Worm (Caenorhabditis elegans) whole organism, early embryonic: ENCODE measurements around the gene srx-95.

Source experiments
- B0310.2 ChIP-seq: sonication (generic microtip); optimal IDR thresholded peaks from 2 replicates; lab custom pipeline; 2016; ENCODE audit warnings: mild to moderate bottlenecking, missing genetic modification characterization, missing compliant biosample characterization
- F13C5.2 ChIP-seq: sonication (generic microtip); optimal IDR thresholded peaks from 2 replicates; lab custom pipeline; 2017; ENCODE audit warnings: mild to moderate bottlenecking, missing genetic modification characterization, inconsistent platforms, missing compliant biosample characterization
- aly-1 ChIP-seq: sonication (generic microtip); optimal IDR thresholded peaks from 2 replicates; lab custom pipeline; 2016; ENCODE audit warnings: missing genetic modification characterization, missing compliant biosample characterization
- ama-1 ChIP-seq: fragments of 150-350 bp; optimal IDR thresholded peaks from 2 replicates; lab custom pipeline; 2014
- ceh-13 ChIP-seq: fragments of 200-800 bp; sonication (Bioruptor generic); optimal IDR thresholded peaks from 2 replicates; lab custom pipeline; 2018; ENCODE audit warnings: mild to moderate bottlenecking, missing genetic modification characterization, missing compliant biosample characterization
- ceh-36 ChIP-seq: sonication (generic microtip); optimal IDR thresholded peaks from 2 replicates; lab custom pipeline; 2016; ENCODE audit warnings: missing genetic modification characterization, inconsistent platforms, missing compliant biosample characterization
- ets-7 ChIP-seq: sonication (generic microtip); optimal IDR thresholded peaks from 2 replicates; lab custom pipeline; 2016; ENCODE audit warnings: missing genotype, missing genetic modification characterization, missing compliant biosample characterization
- flt-1 ChIP-seq: fragments of 200-800 bp; sonication (Bioruptor generic); IDR thresholded peaks from 2 replicates; pipeline ENCODE4 v1.3.6; 2022; ENCODE audit warnings: missing genetic modification characterization, missing compliant biosample characterization
- hmbx-1 ChIP-seq: sonication (generic microtip); optimal IDR thresholded peaks from 2 replicates; lab custom pipeline; 2016; ENCODE audit warnings: mild to moderate bottlenecking, missing genetic modification characterization, missing compliant biosample characterization
- hmg-4 ChIP-seq: fragments of 200-800 bp; sonication (Bioruptor generic); optimal IDR thresholded peaks from 2 replicates; lab custom pipeline; 2018; ENCODE audit warnings: mild to moderate bottlenecking, missing genetic modification characterization, missing compliant biosample characterization
- hnd-1 ChIP-seq: sonication (generic microtip); optimal IDR thresholded peaks from 2 replicates; lab custom pipeline; 2016; ENCODE audit warnings: missing genetic modification characterization, missing compliant biosample characterization
- pes-1 ChIP-seq: fragments of 200-800 bp; sonication (Bioruptor generic); IDR thresholded peaks from 2 replicates; pipeline ENCODE4 v1.3.6; 2022; ENCODE audit warnings: missing genetic modification reagents, missing genetic modification characterization, missing compliant biosample characterization
- scrt-1 ChIP-seq: fragments of 200-800 bp; sonication (Bioruptor generic); IDR thresholded peaks from 2 replicates; pipeline ENCODE4 v1.3.6; 2022; ENCODE audit warnings: missing genetic modification characterization, missing compliant biosample characterization
- sea-1 ChIP-seq: fragments of 200-800 bp; sonication (Bioruptor generic); conservative IDR thresholded peaks from 2 replicates; pipeline ENCODE4 v1.3.6; 2022; ENCODE audit warnings: missing genetic modification characterization, missing compliant biosample characterization
- tbx-11 ChIP-seq: fragments of 200-800 bp; sonication (Bioruptor generic); IDR thresholded peaks from 2 replicates; pipeline ENCODE4 v1.3.6; 2022; ENCODE audit warnings: missing genetic modification characterization, missing compliant biosample characterization
- tbx-37 ChIP-seq: fragments of 200-800 bp; sonication (Bioruptor generic); conservative IDR thresholded peaks from 2 replicates; pipeline ENCODE4 v1.3.6; 2022; ENCODE audit warnings: missing genetic modification reagents, missing genetic modification characterization, missing compliant biosample characterization
- tra-4 ChIP-seq: sonication (generic microtip); optimal IDR thresholded peaks from 2 replicates; lab custom pipeline; 2017; ENCODE audit warnings: missing genetic modification characterization, missing compliant biosample characterization

srx-95 gene

DNA sequence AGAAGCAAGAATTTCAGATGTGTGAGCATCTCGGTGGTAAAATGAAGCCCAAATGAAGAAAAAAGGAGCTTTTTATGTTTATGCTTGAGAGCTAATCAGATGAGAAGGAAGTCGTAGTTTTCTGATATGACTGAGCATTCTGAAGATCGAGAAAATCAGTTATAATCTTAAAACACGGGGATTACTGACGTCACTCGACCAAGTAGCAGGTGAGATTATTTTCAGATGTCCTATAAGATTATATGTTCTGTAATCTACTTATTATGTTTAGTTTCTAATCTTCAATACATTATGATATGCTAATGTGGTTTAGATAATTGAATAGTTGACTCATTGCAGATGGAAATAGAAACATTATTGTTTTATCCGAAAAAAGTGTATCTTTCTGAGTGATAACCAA, 8.8 kb downstream of the srx-95 start, which contains the start of gene ins-14:
Gene ins-14 (minus strand): TSS at position 32 of the 400 bp plus-strand sequence.
- no peak for TF ChIP-seq scrt-1
- no peak for TF ChIP-seq ama-1 (lab: Kevin White, UChicago)
- TF ChIP-seq tbx-11 (GFP tag; lab: Robert Waterston, UW) = no peak
- no peak for TF ChIP-seq pes-1 (GFP tag; lab: Robert Waterston, UW)
- TF ChIP-seq hnd-1 = no peak
- no peak for TF ChIP-seq ceh-36 (tag; lab: Kevin White, UChicago)
- TF ChIP-seq flt-1 (GFP tag; lab: Robert Waterston, UW) = no peak
- no peak for TF ChIP-seq ceh-13
- TF ChIP-seq ets-7 (tag; lab: Kevin White, UChicago) = no peak
- TF ChIP-seq hmbx-1 (tag; lab: Kevin White, UChicago) = no peak
- TF ChIP-seq sea-1 (GFP tag; lab: Robert Waterston, UW) = no peak

DNA sequence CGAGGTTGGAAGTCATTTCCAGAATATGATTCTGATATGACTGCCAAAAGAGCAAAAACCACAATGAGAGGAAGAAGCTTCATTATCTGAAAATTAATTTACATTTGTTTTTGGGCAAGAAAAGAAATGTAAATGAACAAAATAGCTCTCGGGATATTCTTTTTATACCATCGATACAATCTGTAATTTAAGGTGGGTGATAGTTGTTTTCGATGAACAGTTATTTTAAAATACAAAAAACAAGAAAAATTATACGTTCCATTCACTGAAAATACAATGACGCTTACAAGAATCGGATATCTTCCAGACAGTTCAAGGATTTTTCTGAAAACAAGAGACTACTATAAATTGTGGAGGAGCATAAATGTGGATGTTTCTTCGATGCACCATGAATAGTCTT, 9.9 kb downstream of the srx-95 start, which contains the start of gene ins-15:
Gene ins-15 (minus strand): TSS at position 101 of the 400 bp plus-strand sequence.
- no peak for TF ChIP-seq F13C5.2 (tag; lab: Kevin White, UChicago)

DNA sequence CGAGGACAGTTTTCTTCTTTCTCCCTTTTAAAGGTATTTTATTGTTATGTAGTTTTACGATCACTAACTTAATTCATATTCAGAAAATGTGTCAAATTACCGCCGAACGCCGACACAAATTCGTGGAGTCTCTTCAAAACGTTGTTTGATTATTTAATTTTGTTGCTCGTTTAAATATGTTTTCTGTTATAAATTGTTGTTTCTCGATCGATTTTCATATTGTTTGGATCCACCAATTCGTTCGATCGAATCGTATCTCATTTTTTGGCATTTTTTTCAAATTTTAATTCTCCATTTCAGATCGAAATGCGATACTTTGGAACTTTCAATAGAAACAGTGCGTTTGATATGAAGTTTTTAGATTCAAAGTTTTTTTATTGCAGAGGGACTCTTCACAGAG, 12.0 kb downstream of the srx-95 start, which contains the start of gene F41G3.6:
Gene F41G3.6 (plus strand): TSS at position 301 of the 400 bp plus-strand sequence.
- TF ChIP-seq hmbx-1 (tag; lab: Kevin White, UChicago) (no peak), sea-1 (GFP tag; lab: Robert Waterston, UW) (no peak), tbx-11 (GFP tag; lab: Robert Waterston, UW) (no peak), B0310.2 (tag; lab: Kevin White, UChicago) (no peak), ama-1 (lab: Kevin White, UChicago) (no peak), hnd-1 (no peak), tra-4 (tag; lab: Kevin White, UChicago) (no peak), aly-1 (tag; lab: Kevin White, UChicago) (no peak), ets-7 (tag; lab: Kevin White, UChicago) (no peak), hmg-4 (GFP tag; lab: Kevin White, UChicago) (no peak), F13C5.2 (tag; lab: Kevin White, UChicago) (no peak), ceh-13 (no peak), tbx-37 (GFP tag; lab: Robert Waterston, UW) (no peak), scrt-1 (no peak), pes-1 (GFP tag; lab: Robert Waterston, UW) (no peak), flt-1 (GFP tag; lab: Robert Waterston, UW) (no peak), ceh-36 (tag; lab: Kevin White, UChicago) (no peak)

DNA sequence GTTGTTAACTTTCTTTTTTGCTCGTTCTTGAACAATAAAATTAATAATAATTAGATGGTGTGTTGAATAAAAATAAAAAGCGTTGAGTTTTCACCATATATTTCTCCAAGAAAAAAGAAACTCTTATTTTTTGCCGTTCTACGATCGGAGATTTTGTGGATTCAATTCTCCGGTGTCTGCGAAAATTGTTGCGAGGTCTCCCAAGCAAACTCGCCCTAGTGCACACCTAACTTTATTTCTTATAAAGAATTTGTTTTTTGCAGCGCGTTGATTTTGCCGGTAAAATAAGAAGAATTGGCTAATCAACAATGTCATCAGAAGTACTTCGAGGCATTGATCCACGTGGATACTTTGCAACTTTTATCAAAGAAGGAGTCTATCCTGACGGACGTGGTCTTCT, 13.1 kb downstream of the srx-95 start, which contains the start of gene exos-8:
Gene exos-8 (plus strand): TSS at position 264 of the 400 bp plus-strand sequence.
- TF ChIP-seq ets-7 (tag; lab: Kevin White, UChicago) (peak; percentile 62), ama-1 (lab: Kevin White, UChicago) (no peak), hnd-1 (peak; percentile 18), sea-1 (GFP tag; lab: Robert Waterston, UW) (no peak), aly-1 (tag; lab: Kevin White, UChicago) (no peak), flt-1 (GFP tag; lab: Robert Waterston, UW) (no peak), pes-1 (GFP tag; lab: Robert Waterston, UW) (no peak; the same call in 1 of the 2 replicates), ceh-13 (peak; percentile 14), tbx-11 (GFP tag; lab: Robert Waterston, UW) (no peak), ceh-36 (tag; lab: Kevin White, UChicago) (no peak), scrt-1 (no peak; the same call in 1 of the 2 replicates), tra-4 (tag; lab: Kevin White, UChicago) (no peak), tbx-37 (GFP tag; lab: Robert Waterston, UW) (peak; percentile 45), hmbx-1 (tag; lab: Kevin White, UChicago) (no peak), F13C5.2 (tag; lab: Kevin White, UChicago) (peak; percentile 24)

DNA sequence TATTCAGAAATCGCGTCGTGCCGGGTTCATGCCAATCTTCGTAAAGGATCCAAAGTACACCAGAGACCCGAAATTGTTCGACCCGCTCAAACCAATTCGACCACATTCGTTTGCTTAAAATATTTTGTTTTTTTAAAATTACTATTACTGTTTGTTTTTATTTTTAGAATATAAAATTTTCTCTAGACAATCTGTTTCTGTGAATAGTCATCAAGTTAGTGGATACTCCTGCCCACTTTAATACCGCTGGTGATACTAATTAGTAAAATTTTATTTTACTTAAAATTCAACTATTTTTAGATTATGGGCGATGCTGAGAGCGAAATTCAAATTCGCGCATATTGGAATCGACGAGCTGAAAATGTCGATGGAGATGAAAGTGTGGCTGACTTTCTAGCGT, 18.0 kb downstream of the srx-95 start, which contains the start of gene T14B4.1:
Gene T14B4.1 (plus strand): TSS at position 301 of the 400 bp plus-strand sequence.
- TF ChIP-seq flt-1 (GFP tag; lab: Robert Waterston, UW) = no peak
- no peak for TF ChIP-seq tra-4 (tag; lab: Kevin White, UChicago)
- TF ChIP-seq ets-7 (tag; lab: Kevin White, UChicago) = no peak
- TF ChIP-seq ceh-13 = no peak
- TF ChIP-seq tbx-37 (GFP tag; lab: Robert Waterston, UW) = no peak
- TF ChIP-seq ceh-36 (tag; lab: Kevin White, UChicago) = no peak
- no peak for TF ChIP-seq hnd-1
- TF ChIP-seq pes-1 (GFP tag; lab: Robert Waterston, UW) = no peak
- no peak for TF ChIP-seq aly-1 (tag; lab: Kevin White, UChicago)
- TF ChIP-seq tbx-11 (GFP tag; lab: Robert Waterston, UW) = no peak
- TF ChIP-seq hmg-4 (GFP tag; lab: Kevin White, UChicago) = no peak
- no peak for TF ChIP-seq scrt-1
- TF ChIP-seq hmbx-1 (tag; lab: Kevin White, UChicago) = no peak
- TF ChIP-seq sea-1 (GFP tag; lab: Robert Waterston, UW) = no peak
- TF ChIP-seq F13C5.2 (tag; lab: Kevin White, UChicago) = no peak
- TF ChIP-seq ama-1 (lab: Kevin White, UChicago) = no peak

DNA sequence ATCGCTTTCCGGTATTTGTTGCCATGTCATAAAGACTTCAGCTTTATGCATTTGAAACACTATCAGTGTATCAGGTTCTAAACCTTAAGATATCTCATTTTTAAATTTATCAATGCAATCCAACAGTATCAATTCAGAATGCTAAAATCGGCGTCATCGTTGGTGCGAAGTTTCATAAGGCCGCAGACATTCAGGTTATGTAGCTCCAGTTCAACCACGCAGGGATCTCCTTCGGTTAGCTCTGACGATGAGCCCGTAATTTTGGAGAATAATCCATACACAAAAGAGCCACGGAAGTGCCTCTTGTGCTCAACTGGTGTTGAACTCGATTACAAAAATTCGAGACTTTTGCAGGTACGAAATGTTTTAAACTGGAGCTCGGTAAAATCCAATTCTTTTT, 18.5 kb downstream of the srx-95 start, which contains the start of gene mrps-18.C:
Gene mrps-18.C (plus strand): TSS at position 138 of the 400 bp plus-strand sequence.
- TF ChIP-seq flt-1 (GFP tag; lab: Robert Waterston, UW) (no peak), hmg-4 (GFP tag; lab: Kevin White, UChicago) (no peak), ceh-36 (tag; lab: Kevin White, UChicago) (no peak), B0310.2 (tag; lab: Kevin White, UChicago) (no peak), hnd-1 (no peak), ets-7 (tag; lab: Kevin White, UChicago) (no peak), pes-1 (GFP tag; lab: Robert Waterston, UW) (no peak), ama-1 (lab: Kevin White, UChicago) (no peak), tbx-37 (GFP tag; lab: Robert Waterston, UW) (no peak), scrt-1 (no peak), ceh-13 (no peak), sea-1 (GFP tag; lab: Robert Waterston, UW) (no peak), tra-4 (tag; lab: Kevin White, UChicago) (no peak), tbx-11 (GFP tag; lab: Robert Waterston, UW) (no peak), hmbx-1 (tag; lab: Kevin White, UChicago) (no peak), aly-1 (tag; lab: Kevin White, UChicago) (no peak)
